Fruit fly (Drosophila melanogaster) whole organism, prepupa: ENCODE measurements around the gene CG10286.

Experiments
- CG11294 ChIP-seq: fragments of 200-800 bp; sonication (Bioruptor generic); IDR thresholded peaks from 2 replicates; pipeline ENCODE4 v1.3.6; 2022; ENCODE audit warnings: missing biosample characterization, missing genetic modification characterization
- CG6808 ChIP-seq: fragments of 200-800 bp; sonication (Bioruptor generic); optimal IDR thresholded peaks from 3 replicates; lab custom pipeline; 2017; ENCODE audit warnings: missing biosample characterization, missing genetic modification characterization, mild to moderate bottlenecking, moderate library complexity, missing genetic modification reagents
- Hr4 ChIP-seq: fragments of 200-800 bp; sonication (Bioruptor generic); optimal IDR thresholded peaks from 3 replicates; lab custom pipeline; 2016; ENCODE audit warnings: missing biosample characterization, missing genetic modification characterization
- Sox15 ChIP-seq: fragments of 200-800 bp; sonication (Bioruptor generic); optimal IDR thresholded peaks from 3 replicates; lab custom pipeline; 2016; ENCODE audit warnings: missing biosample characterization, missing genetic modification characterization

DNA sequence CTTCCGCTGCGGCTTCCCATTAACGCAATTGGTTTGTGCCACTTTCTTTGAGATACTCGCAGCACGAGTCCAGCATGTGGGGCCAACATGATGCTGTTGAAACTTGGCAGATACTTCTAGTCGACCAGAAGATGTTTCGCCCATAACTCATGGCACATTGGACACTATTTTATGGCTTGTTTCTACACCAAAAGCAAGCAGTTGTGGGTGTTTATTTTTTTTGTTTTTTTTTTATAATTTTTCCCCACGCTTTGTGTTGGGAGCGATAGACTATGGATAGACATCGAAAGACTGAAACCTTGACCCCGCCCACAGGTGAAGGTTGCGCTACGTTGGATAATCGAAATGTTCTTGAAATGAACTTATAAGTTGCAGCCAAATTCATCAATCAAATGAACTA is 31.0 kb downstream of the CG10286 start:
- TF ChIP-seq Sox15: no peak
- no peak for TF ChIP-seq CG6808
- no peak for TF ChIP-seq CG11294 (GFP tag; lab: Robert Waterston, UW)
- TF ChIP-seq Hr4 (GFP tag; lab: Kevin White, UChicago): no peak
